Worm (Caenorhabditis elegans) whole organism, L3 larva: ENCODE measurements around the gene W08F4.12.

Source experiments
- ama-1 ChIP-seq: fragments of 150-350 bp; optimal IDR thresholded peaks from 2 replicates; lab custom pipeline; 2018
- ceh-82 ChIP-seq: fragments of 150-350 bp; optimal IDR thresholded peaks from 2 replicates; lab custom pipeline; 2014; ENCODE audit warnings: missing biosample characterization, missing genetic modification characterization
- elt-2 ChIP-seq: sonication (generic microtip); optimal IDR thresholded peaks from 2 replicates; lab custom pipeline; 2016; ENCODE audit warnings: missing genetic modification reagents, mild to moderate bottlenecking, missing genetic modification characterization, missing compliant biosample characterization
- jun-1 ChIP-seq: fragments of 150-350 bp; optimal IDR thresholded peaks from 2 replicates; lab custom pipeline; 2014; ENCODE audit warnings: missing biosample characterization, missing genetic modification reagents, missing genetic modification characterization
- mdl-1 ChIP-seq: fragments of 150-350 bp; optimal IDR thresholded peaks from 2 replicates; lab custom pipeline; 2014; ENCODE audit warnings: missing biosample characterization, missing genetic modification characterization
- nhr-12 ChIP-seq: fragments of 150-350 bp; optimal IDR thresholded peaks from 2 replicates; lab custom pipeline; 2014; ENCODE audit warnings: missing biosample characterization, missing genetic modification characterization
- nhr-237 ChIP-seq: fragments of 150-350 bp; optimal IDR thresholded peaks from 2 replicates; lab custom pipeline; 2014; ENCODE audit warnings: missing biosample characterization, missing genetic modification characterization
- pha-4 ChIP-seq: fragments of 150-350 bp; optimal IDR thresholded peaks from 2 replicates; lab custom pipeline; 2014; ENCODE audit warnings: missing biosample characterization, missing genetic modification reagents, missing genetic modification characterization
- pqm-1 ChIP-seq: fragments of 150-350 bp; optimal IDR thresholded peaks from 2 replicates; lab custom pipeline; 2017; ENCODE audit warnings: missing biosample characterization, missing genetic modification characterization, inconsistent platforms

DNA sequence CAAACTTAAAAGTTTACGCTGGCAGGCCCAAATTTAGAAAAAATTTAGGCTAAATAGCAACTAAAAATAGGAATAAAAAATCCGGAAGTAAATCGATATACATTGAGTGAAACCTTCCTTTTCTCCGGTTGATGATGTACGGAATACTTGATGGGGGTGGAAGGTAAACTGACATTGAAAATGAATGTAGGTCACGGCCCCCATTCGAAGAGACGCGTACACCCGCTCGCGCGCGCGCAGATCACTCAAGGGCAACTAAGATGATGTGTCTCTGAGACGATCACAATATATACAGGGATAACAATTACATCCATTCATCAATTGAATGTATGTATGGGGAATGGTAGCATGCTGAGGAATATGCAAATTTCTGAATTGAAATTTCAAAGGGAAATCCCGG, 10.2 kb downstream of the W08F4.12 start:
- TF ChIP-seq jun-1 (tag; lab: Kevin White, UChicago) (no peak), mdl-1 (no peak), ama-1 (lab: Kevin White, UChicago) (no peak), ceh-82 (tag; lab: Kevin White, UChicago) (no peak), nhr-12 (tag; lab: Kevin White, UChicago) (no peak), elt-2 (tag; lab: Kevin White, UChicago) (no peak), pha-4 (tag; lab: Kevin White, UChicago) (no peak), nhr-237 (tag; lab: Kevin White, UChicago) (no peak), pqm-1 (tag; lab: Kevin White, UChicago) (no peak)
